Worm (Caenorhabditis elegans): ENCODE results near the gene abce-1.

- TF ChIP-seq mdl-1 (tag; optimal IDR thresholded peaks at IDR 0.05) = no peak
- no peak for TF ChIP-seq unc-130 (tag; optimal IDR thresholded peaks at IDR 0.05)
- TF ChIP-seq hpl-2 (GFP tag; optimal IDR thresholded peaks at IDR 0.05) = no peak
- no peak for TF ChIP-seq lin-14 (GFP tag; optimal IDR thresholded peaks at IDR 0.05)
Measured at ce11 chrIII:13187090-13187489, 33.5 kb downstream of the abce-1 start, which contains the start of gene gly-5.

Data from whole organism, L1 larva.